Fruit fly (Drosophila melanogaster): ENCODE measurements around the gene Polr3G.

- TF ChIP-seq CG7045 (GFP tag; optimal IDR thresholded peaks at IDR 0.05) (peak; percentile 40), Crg-1 (GFP tag; optimal IDR thresholded peaks at IDR 0.05) (no peak), toe (GFP tag; optimal IDR thresholded peaks at IDR 0.05) (no peak), CG12768 (GFP tag; optimal IDR thresholded peaks at IDR 0.05) (peak; percentile 9), CG1620 (GFP tag; optimal IDR thresholded peaks at IDR 0.05) (no peak), CG5204 (GFP tag; optimal IDR thresholded peaks at IDR 0.05) (no peak), kay (GFP tag; ENCODE audit: borderline replicate concordance) (no peak), pad (GFP tag; optimal IDR thresholded peaks at IDR 0.05) (peak; percentile 22), tj (GFP tag; optimal IDR thresholded peaks at IDR 0.05) (peak; percentile 13), CG11617 (GFP tag; optimal IDR thresholded peaks at IDR 0.05) (peak; percentile 17), CG7101 (tag; optimal IDR thresholded peaks at IDR 0.05) (peak; percentile 51), CG14711 (tag; optimal IDR thresholded peaks at IDR 0.05) (peak; percentile 24), CG33017 (tag; optimal IDR thresholded peaks at IDR 0.05) (peak; percentile 52)
These were observed 4.1 kb upstream of the Polr3G start for dm6 chr3L:17430957-17431585.

All from whole organism, adult.